Worm (Caenorhabditis elegans) whole organism, L4 larva: ENCODE measurements around the gene B0563.7.
"Not testable (repeated sequence)": the region's sequence is repeated elsewhere in the genome, so short reads cannot be mapped to it uniquely, and the experiment has no call there.

ENCODE experiments used
- D1046.2 ChIP-seq: fragments of 200-800 bp; sonication (Bioruptor generic); IDR thresholded peaks from 2 replicates; pipeline ENCODE4 v1.3.6; 2022; ENCODE audit warnings: missing genetic modification characterization, missing compliant biosample characterization
- F49E8.2 ChIP-seq: sonication (generic microtip); optimal IDR thresholded peaks from 2 replicates; lab custom pipeline; 2016; ENCODE audit warnings: missing compliant biosample characterization, mild to moderate bottlenecking, missing genetic modification characterization, borderline replicate concordance
- Y48G9A.11 ChIP-seq: fragments of 200-800 bp; sonication (Bioruptor generic); IDR thresholded peaks from 2 replicates; pipeline ENCODE4 v1.3.6; 2022; ENCODE audit warnings: missing genetic modification reagents, missing genetic modification characterization, missing compliant biosample characterization
- ZK337.2 ChIP-seq: fragments of 200-800 bp; sonication (Bioruptor generic); IDR thresholded peaks from 2 replicates; pipeline ENCODE4 v1.3.6; 2022; ENCODE audit warnings: missing genetic modification reagents, missing genetic modification characterization, missing compliant biosample characterization
- aha-1 ChIP-seq: fragments of 150-350 bp; peaks from one replicate; lab custom pipeline; 2014; ENCODE audit warnings: missing biosample characterization, missing genetic modification characterization
- ama-1 ChIP-seq: fragments of 150-350 bp; optimal IDR thresholded peaks from 2 replicates; lab custom pipeline; 2014; ENCODE audit warnings: inconsistent platforms, mixed read lengths
- ceh-44 ChIP-seq: fragments of 200-800 bp; sonication (Bioruptor generic); IDR thresholded peaks from 2 replicates; pipeline ENCODE4 v1.3.6; 2022; ENCODE audit warnings: missing genetic modification reagents, missing genetic modification characterization, missing compliant biosample characterization
- ceh-62 ChIP-seq: sonication (generic microtip); optimal IDR thresholded peaks from 2 replicates; lab custom pipeline; 2017; ENCODE audit warnings: missing biosample characterization, missing genetic modification characterization
- cey-2 ChIP-seq: sonication (generic microtip); optimal IDR thresholded peaks from 3 replicates; lab custom pipeline; 2017; ENCODE audit warnings: missing genetic modification characterization, mild to moderate bottlenecking, missing compliant biosample characterization, antibody characterized with exemption, borderline replicate concordance; ENCODE audit not compliant: insufficient read depth
- ctbp-1 ChIP-seq: fragments of 200-800 bp; sonication (Bioruptor generic); IDR thresholded peaks from 2 replicates; pipeline ENCODE4 v1.3.6; 2022; ENCODE audit warnings: missing genetic modification reagents, missing genetic modification characterization, missing compliant biosample characterization
- daf-19 ChIP-seq: fragments of 200-800 bp; sonication (Bioruptor generic); conservative IDR thresholded peaks from 2 replicates; pipeline ENCODE4 v1.3.6; 2022; ENCODE audit warnings: missing genetic modification characterization, missing compliant biosample characterization
- fkh-10 ChIP-seq: fragments of 150-350 bp; optimal IDR thresholded peaks from 2 replicates; lab custom pipeline; 2014; ENCODE audit warnings: missing biosample characterization, missing genetic modification reagents, missing genetic modification characterization
- hlh-11 ChIP-seq: fragments of 200-800 bp; sonication (Bioruptor generic); optimal IDR thresholded peaks from 2 replicates; lab custom pipeline; 2018; ENCODE audit warnings: mild to moderate bottlenecking, missing genetic modification characterization, missing compliant biosample characterization
- lim-7 ChIP-seq: fragments of 200-800 bp; sonication (Bioruptor generic); IDR thresholded peaks from 2 replicates; pipeline ENCODE4 v1.3.6; 2022; ENCODE audit warnings: missing genetic modification characterization, missing compliant biosample characterization
- lin-29 ChIP-seq: fragments of 200-800 bp; sonication (Bioruptor generic); IDR thresholded peaks from 2 replicates; pipeline ENCODE4 v1.3.6; 2022; ENCODE audit warnings: missing genetic modification reagents, missing genetic modification characterization, missing compliant biosample characterization
- mep-1 ChIP-seq: fragments of 150-350 bp; sonication (generic microtip); optimal IDR thresholded peaks from 3 replicates; lab custom pipeline; 2014; ENCODE audit warnings: missing biosample characterization, missing genetic modification characterization
- nhr-10 ChIP-seq: fragments of 150-350 bp; optimal IDR thresholded peaks from 2 replicates; lab custom pipeline; 2014; ENCODE audit warnings: missing biosample characterization, missing genetic modification characterization
- nhr-41 ChIP-seq: fragments of 200-800 bp; sonication (Bioruptor generic); IDR thresholded peaks from 2 replicates; pipeline ENCODE4 v1.3.6; 2022; ENCODE audit warnings: missing genetic modification reagents, missing genetic modification characterization, missing compliant biosample characterization
- pha-4 ChIP-seq, 2 experiments: fragments of 150-350 bp in 1 of 2; fragments of 200-800 bp in 1 of 2; sonication (Bioruptor generic) in 1 of 2; IDR thresholded peaks in 1 of 2; optimal IDR thresholded peaks in 1 of 2; 2 replicates each; pipeline versions ENCODE4 v1.3.6 to Lab custom; 2014 to 2022; ENCODE audit warnings: missing genetic modification characterization in 2 of 2, missing genetic modification reagents in 2 of 2, missing biosample characterization in 1 of 2, missing compliant biosample characterization in 1 of 2
- php-3 ChIP-seq: fragments of 200-800 bp; sonication (Bioruptor generic); IDR thresholded peaks from 2 replicates; pipeline ENCODE4 v1.3.6; 2022; ENCODE audit warnings: missing genetic modification reagents, missing genetic modification characterization, missing compliant biosample characterization
- saeg-2 ChIP-seq: fragments of 200-800 bp; sonication (Bioruptor generic); IDR thresholded peaks from 2 replicates; pipeline ENCODE4 v1.3.6; 2022; ENCODE audit warnings: missing genetic modification reagents, missing genetic modification characterization, missing compliant biosample characterization
- set-16 ChIP-seq: fragments of 200-800 bp; sonication (Bioruptor generic); IDR thresholded peaks from 2 replicates; pipeline ENCODE4 v1.3.6; 2022; ENCODE audit warnings: missing genetic modification reagents, missing genetic modification characterization, missing compliant biosample characterization
- snpc-1.2 ChIP-seq: fragments of 200-800 bp; sonication (Bioruptor generic); IDR thresholded peaks from 2 replicates; pipeline ENCODE4 v1.3.6; 2022; ENCODE audit warnings: missing genetic modification reagents, missing genetic modification characterization, missing compliant biosample characterization
- snpc-4 ChIP-seq: fragments of 150-350 bp; optimal IDR thresholded peaks from 2 replicates; lab custom pipeline; 2014; ENCODE audit warnings: missing biosample characterization, missing genetic modification characterization
- tra-1 ChIP-seq: fragments of 200-800 bp; sonication (Bioruptor generic); IDR thresholded peaks from 2 replicates; pipeline ENCODE4 v1.3.6; 2022; ENCODE audit warnings: missing genetic modification reagents, missing genetic modification characterization, missing compliant biosample characterization
- unc-39 ChIP-seq: sonication (generic microtip); optimal IDR thresholded peaks from 2 replicates; lab custom pipeline; 2017; ENCODE audit warnings: missing biosample characterization, missing genetic modification characterization
- unc-62 ChIP-seq, 3 experiments: fragments of 150-350 bp in 1 of 3; sonication (generic microtip); optimal IDR thresholded peaks in 2 of 3; peaks in 1 of 3; 1 replicate in 1 of 3; 2 replicates in 2 of 3; lab custom pipeline; 2014 to 2017; ENCODE audit warnings: missing biosample characterization in 3 of 3, missing genetic modification characterization in 3 of 3, missing genetic modification reagents in 3 of 3, missing genotype in 1 of 3
- vab-7 ChIP-seq: fragments of 200-800 bp; sonication (Bioruptor generic); IDR thresholded peaks from 2 replicates; pipeline ENCODE4 v1.3.6; 2022; ENCODE audit warnings: missing genetic modification reagents, missing genetic modification characterization, missing compliant biosample characterization

B0563.7 gene

DNA sequence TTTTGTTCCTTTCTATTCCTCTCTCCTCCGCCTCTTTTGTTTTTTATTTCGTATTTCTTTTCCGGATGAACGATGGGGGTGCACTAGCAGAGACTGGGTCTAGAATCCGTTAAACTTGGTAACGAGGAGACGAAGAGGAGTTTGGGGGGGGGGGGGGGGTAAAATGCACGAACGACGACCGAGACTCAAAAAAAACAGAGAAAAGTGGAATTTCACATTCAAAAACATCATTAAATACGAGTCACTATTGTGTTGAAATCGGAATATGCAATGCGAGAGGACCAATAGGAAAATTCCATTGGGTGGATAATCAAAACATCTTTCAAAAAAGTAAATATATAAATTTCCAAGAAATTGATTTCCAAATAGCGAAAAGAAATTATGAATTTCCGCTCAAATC is at the start of gene B0563.7:
B0563.7 (minus strand) TSS at position 101 of the 400 bp plus-strand sequence.
- TF ChIP-seq ceh-62 (tag; lab: Kevin White, UChicago) (no peak), lin-29 (GFP tag; lab: Robert Waterston, UW) (no peak), nhr-10 (tag; lab: Kevin White, UChicago) (no peak), snpc-4 (no peak)
- TF ChIP-seq, all 104 proteins: peak for 0

DNA sequence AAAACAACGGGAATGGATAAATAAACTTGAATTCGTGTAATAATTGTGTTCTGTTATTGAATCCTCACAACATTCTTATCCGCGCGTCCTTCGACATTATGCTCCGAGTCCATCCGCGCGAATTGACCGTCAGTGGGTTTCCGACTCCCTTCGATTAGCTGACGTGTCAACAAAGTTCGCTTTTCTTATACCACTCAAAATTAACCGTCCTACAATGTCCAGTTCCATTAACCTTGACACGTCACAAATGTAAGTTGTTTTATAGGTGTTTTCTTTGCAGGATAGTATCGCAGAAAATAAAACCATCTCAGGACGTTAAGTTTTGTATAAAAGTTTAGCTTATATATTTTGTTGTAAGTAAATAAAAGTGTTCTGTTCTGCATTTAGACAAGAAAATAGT is 49.4 kb upstream of the B0563.7 start, which contains the start of gene crb-3:
crb-3 (plus strand) TSS at position 301 of the 400 bp plus-strand sequence.
- TF ChIP-seq daf-19 (GFP tag; lab: Robert Waterston, UW); unc-39 (tag; lab: Kevin White, UChicago); php-3: not testable (repeated sequence)

DNA sequence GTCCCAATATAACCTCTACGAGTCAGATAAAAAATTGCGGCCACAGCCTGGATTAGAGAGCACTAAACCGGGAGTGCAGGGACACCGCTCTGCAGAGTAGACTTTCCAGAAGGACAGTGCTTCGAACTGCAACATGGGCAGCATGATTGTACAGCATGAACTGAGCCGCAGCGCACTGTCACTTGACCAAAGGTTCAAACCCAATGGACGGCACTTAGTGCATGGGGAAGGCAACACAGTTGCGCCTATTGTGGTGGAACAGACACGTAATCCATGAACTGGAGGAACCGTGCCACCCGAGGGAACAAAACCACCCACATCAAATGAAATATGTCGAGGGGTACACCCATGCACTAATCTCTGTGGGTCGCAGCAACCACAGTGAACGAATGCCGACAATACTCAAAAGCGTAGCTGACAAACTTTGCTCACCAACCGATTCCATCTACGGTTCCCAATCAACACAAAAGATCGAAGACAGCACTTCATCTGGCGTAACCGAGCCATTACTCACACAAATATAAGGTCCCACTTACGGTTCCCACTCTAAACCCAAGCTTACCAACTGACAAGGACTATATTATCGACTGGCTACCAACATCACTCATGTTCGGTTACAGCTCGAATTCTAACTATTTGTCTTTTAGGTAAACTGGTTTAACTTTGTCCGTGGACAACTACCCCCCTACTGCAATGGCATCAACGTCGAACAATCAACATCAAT is 41.4 kb upstream of the B0563.7 start:
- TF ChIP-seq ctbp-1 (GFP tag; lab: Robert Waterston, UW) (no peak), aha-1 (tag; lab: Kevin White, UChicago) (peak; percentile 96), unc-62 (GFP tag; optimal IDR thresholded peaks at IDR 0.05 in 1 of 2; lab: Kevin White, UChicago) (peak in 1 of 2 experiments; percentile 77), unc-62 (tag; optimal IDR thresholded peaks at IDR 0.05; lab: Kevin White, UChicago) (no peak), cey-2 (no peak), ZK337.2 (GFP tag; lab: Robert Waterston, UW) (no peak)

DNA sequence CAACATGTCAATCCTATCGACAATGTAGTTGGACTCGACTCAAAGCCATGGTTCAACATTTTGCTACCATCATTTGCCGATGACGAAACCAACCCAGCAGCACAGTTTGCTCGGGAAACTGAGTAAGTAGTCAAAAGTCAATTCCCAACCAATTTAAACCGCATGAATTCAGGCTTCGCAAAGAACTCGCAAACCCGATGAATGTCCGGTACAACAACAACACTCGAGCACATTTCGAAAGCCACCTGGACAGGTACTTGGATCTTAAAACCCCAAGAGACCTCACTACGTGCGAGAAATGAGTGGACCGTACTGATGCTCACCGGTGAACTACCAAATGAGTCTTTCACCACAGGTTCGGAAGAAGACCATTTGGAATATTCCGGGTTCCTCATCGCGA is 40.0 kb upstream of the B0563.7 start:
- TF ChIP-seq unc-62 (GFP tag; optimal IDR thresholded peaks at IDR 0.05 in 1 of 2; lab: Kevin White, UChicago) (peak in 1 of 2 experiments; percentile 70), unc-62 (tag; optimal IDR thresholded peaks at IDR 0.05; lab: Kevin White, UChicago) (no peak), ama-1 (no peak), tra-1 (GFP tag; lab: Robert Waterston, UW) (no peak), aha-1 (tag; lab: Kevin White, UChicago) (peak; percentile 93), fkh-10 (GFP tag; lab: Kevin White, UChicago) (no peak), D1046.2 (GFP tag; lab: Robert Waterston, UW) (no peak), pha-4 (GFP tag; IDR thresholded peaks at IDR 0.05; lab: Robert Waterston, UW) (no peak), pha-4 (tag; optimal IDR thresholded peaks at IDR 0.05; lab: Kevin White, UChicago) (no peak), F49E8.2 (tag; lab: Kevin White, UChicago) (no peak), saeg-2 (GFP tag; lab: Robert Waterston, UW) (no peak), nhr-41 (GFP tag; lab: Robert Waterston, UW) (no peak), mep-1 (tag; lab: Kevin White, UChicago) (no peak)
- TF ChIP-seq, all 104 proteins: peak for 2

DNA sequence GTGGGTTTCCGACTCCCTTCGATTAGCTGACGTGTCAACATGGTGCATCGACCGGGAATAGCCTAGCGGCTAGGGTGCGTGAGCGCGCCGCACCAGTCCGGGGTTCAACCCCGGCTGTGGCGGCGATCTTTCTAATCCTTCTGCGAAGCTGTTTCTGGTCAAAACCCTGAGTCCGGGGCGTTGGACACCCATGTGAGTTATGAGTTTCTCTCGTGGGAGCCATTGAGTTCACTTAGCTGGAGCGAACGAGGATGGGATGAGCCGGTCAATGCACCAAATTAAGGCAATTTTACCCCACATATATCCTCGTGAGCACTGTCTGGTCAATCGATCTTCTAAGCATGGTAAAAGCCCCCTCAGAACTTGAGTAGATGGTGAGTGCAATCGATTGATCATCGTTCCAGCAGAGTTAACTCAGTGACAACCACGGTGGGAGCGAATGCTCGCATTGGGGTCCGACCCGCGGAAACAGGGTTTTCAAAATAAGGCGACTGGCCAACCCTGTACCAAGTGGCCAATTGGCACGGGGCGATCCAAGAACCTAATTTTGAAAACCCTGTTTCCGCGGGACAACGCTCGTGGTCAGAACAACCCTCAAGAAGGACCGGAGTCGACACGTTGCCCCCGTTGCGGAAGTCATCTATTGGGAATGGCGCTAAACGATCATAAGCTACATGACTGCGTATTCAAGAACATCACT is 37.8 kb upstream of the B0563.7 start, which contains the start of gene Y81B9A.1:
Y81B9A.1 (plus strand) TSS at position 650 of the 700 bp plus-strand sequence.
- peak; percentile 76 for TF ChIP-seq ceh-44 (GFP tag; lab: Robert Waterston, UW)
- TF ChIP-seq snpc-1.2 (GFP tag; lab: Robert Waterston, UW) = peak; percentile 43; the same call in 1 of the 2 replicates
- TF ChIP-seq hlh-11 (tag; lab: Kevin White, UChicago) = no peak
- peak; percentile 84 for TF ChIP-seq set-16 (GFP tag; lab: Robert Waterston, UW)
- 0 out of 2 replicates have a peak, but pooled peaks have one; percentile 12 for TF ChIP-seq Y48G9A.11 (GFP tag; lab: Robert Waterston, UW)
- TF ChIP-seq lim-7 = 0 out of 2 replicates have a peak, but pooled peaks have one; percentile 15
- TF ChIP-seq vab-7 (GFP tag; lab: Robert Waterston, UW) = no peak
